Fruit fly (Drosophila melanogaster) whole organism, embryonic: ENCODE data around the gene Ufl1.
A peak's percentile ranks its signal among the peaks of the same experiment; 100 is the strongest.

ENCODE experiments used
- Ada2b ChIP-seq: fragments of 200-800 bp; sonication (Bioruptor generic); IDR thresholded peaks from 2 replicates; pipeline ENCODE4 v1.3.6; 2022; ENCODE audit warnings: missing biosample characterization, missing genetic modification characterization
- Adf1 ChIP-seq: fragments of 200-800 bp; sonication (Bioruptor generic); IDR thresholded peaks from 2 replicates; pipeline ENCODE4 v1.3.6; 2022; ENCODE audit warnings: missing biosample characterization, missing genetic modification characterization
- Atf-2 ChIP-seq: fragments of 200-800 bp; sonication (Bioruptor generic); optimal IDR thresholded peaks from 2 replicates; lab custom pipeline; 2016; ENCODE audit warnings: missing biosample characterization, missing genetic modification characterization
- Blimp-1 ChIP-seq: fragments of 200-800 bp; sonication (Bioruptor generic); optimal IDR thresholded peaks from 3 replicates; lab custom pipeline; 2018; ENCODE audit warnings: missing biosample characterization, missing genetic modification characterization, mild to moderate bottlenecking, moderate library complexity, missing genetic modification reagents
- CG10654 ChIP-seq: fragments of 200-800 bp; sonication (Bioruptor generic); optimal IDR thresholded peaks from 2 replicates; lab custom pipeline; 2016; ENCODE audit warnings: missing biosample characterization, missing genetic modification characterization
- CG10979 ChIP-seq: fragments of 200-800 bp; sonication (Bioruptor generic); optimal IDR thresholded peaks from 2 replicates; lab custom pipeline; 2018; ENCODE audit warnings: missing biosample characterization, mild to moderate bottlenecking, missing genetic modification characterization, moderate library complexity
- CG11696 ChIP-seq: fragments of 200-800 bp; sonication (Bioruptor generic); IDR thresholded peaks from 2 replicates; pipeline ENCODE4 v1.3.6; 2022; ENCODE audit warnings: missing biosample characterization, missing genetic modification characterization
- CG11723 ChIP-seq: fragments of 200-800 bp; sonication (Bioruptor generic); optimal IDR thresholded peaks from 2 replicates; lab custom pipeline; 2017; ENCODE audit warnings: missing biosample characterization, mild to moderate bottlenecking, missing genetic modification characterization
- CG13123 ChIP-seq: fragments of 200-800 bp; sonication (Bioruptor generic); optimal IDR thresholded peaks from 2 replicates; lab custom pipeline; 2016; ENCODE audit warnings: missing biosample characterization, missing genetic modification characterization
- CG13424 ChIP-seq: fragments of 200-800 bp; sonication (Bioruptor generic); optimal IDR thresholded peaks from 2 replicates; lab custom pipeline; 2019; ENCODE audit warnings: missing biosample characterization, mild to moderate bottlenecking, missing genetic modification characterization, moderate library complexity
- CG14667 ChIP-seq: fragments of 200-800 bp; sonication (Bioruptor generic); IDR thresholded peaks from 2 replicates; pipeline ENCODE4 v1.3.6; 2022; ENCODE audit warnings: missing biosample characterization, missing genetic modification characterization
- CG14860 ChIP-seq: fragments of 200-800 bp; sonication (Bioruptor generic); IDR thresholded peaks from 3 replicates; pipeline ENCODE4 v1.3.6; 2022; ENCODE audit warnings: missing biosample characterization, missing genetic modification characterization; ENCODE audit not compliant: partially characterized antibody
- CG15479 ChIP-seq: fragments of 200-800 bp; sonication (Bioruptor generic); optimal IDR thresholded peaks from 3 replicates; lab custom pipeline; 2019; ENCODE audit warnings: missing biosample characterization, mild to moderate bottlenecking, missing genetic modification characterization, moderate library complexity
- CG15514 ChIP-seq: fragments of 200-800 bp; sonication (Bioruptor generic); optimal IDR thresholded peaks from 3 replicates; lab custom pipeline; 2017; ENCODE audit warnings: missing biosample characterization, missing genetic modification characterization, mild to moderate bottlenecking, moderate library complexity, missing genetic modification reagents
- CG1647 ChIP-seq: fragments of 200-800 bp; sonication (Bioruptor generic); optimal IDR thresholded peaks from 3 replicates; lab custom pipeline; 2016; ENCODE audit warnings: missing biosample characterization, missing genetic modification characterization
- CG17829 ChIP-seq: fragments of 200-800 bp; optimal IDR thresholded peaks from 2 replicates; lab custom pipeline; 2019; ENCODE audit warnings: missing biosample characterization, mild to moderate bottlenecking, missing genetic modification characterization, moderate library complexity
- CG2712 ChIP-seq: fragments of 200-800 bp; optimal IDR thresholded peaks from 3 replicates; lab custom pipeline; 2019; ENCODE audit warnings: missing biosample characterization, mild to moderate bottlenecking, missing genetic modification characterization, moderate library complexity
- CG31365 ChIP-seq: fragments of 200-800 bp; sonication (Bioruptor generic); optimal IDR thresholded peaks from 2 replicates; lab custom pipeline; 2018; ENCODE audit warnings: missing biosample characterization, mild to moderate bottlenecking, missing genetic modification characterization
- CG4617 ChIP-seq: fragments of 200-800 bp; sonication (Bioruptor generic); optimal IDR thresholded peaks from 3 replicates; lab custom pipeline; 2016; ENCODE audit warnings: missing biosample characterization, missing genetic modification characterization, borderline replicate concordance
- CG8281 ChIP-seq: fragments of 200-800 bp; sonication (Bioruptor generic); optimal IDR thresholded peaks from 2 replicates; lab custom pipeline; 2018; ENCODE audit warnings: missing biosample characterization, mild to moderate bottlenecking, missing genetic modification characterization, moderate library complexity
- CG9876 ChIP-seq: fragments of 200-800 bp; sonication (Bioruptor generic); optimal IDR thresholded peaks from 2 replicates; lab custom pipeline; 2016; ENCODE audit warnings: missing biosample characterization, missing genetic modification characterization
- CTCF ChIP-seq: fragments of 200-800 bp; sonication (Bioruptor generic); optimal IDR thresholded peaks from 2 replicates; lab custom pipeline; 2017; ENCODE audit warnings: missing biosample characterization, mild to moderate bottlenecking, missing genetic modification characterization, moderate library complexity
- Dip2 ChIP-seq: fragments of 200-800 bp; sonication (Bioruptor generic); IDR thresholded peaks from 2 replicates; pipeline ENCODE4 v1.3.6; 2022; ENCODE audit warnings: missing biosample characterization, missing genetic modification characterization
- E2f1 ChIP-seq: fragments of 200-800 bp; sonication (Bioruptor generic); IDR thresholded peaks from 2 replicates; pipeline ENCODE4 v1.3.6; 2022; ENCODE audit warnings: missing biosample characterization, missing genetic modification characterization
- Hr3 ChIP-seq: fragments of 200-800 bp; sonication (Bioruptor generic); optimal IDR thresholded peaks from 3 replicates; lab custom pipeline; 2016; ENCODE audit warnings: missing biosample characterization, missing genetic modification characterization
- MBD-R2 ChIP-seq: fragments of 200-800 bp; sonication (Bioruptor generic); IDR thresholded peaks from 2 replicates; pipeline ENCODE4 v1.3.6; 2022; ENCODE audit warnings: missing biosample characterization, missing genetic modification characterization
- Mad ChIP-seq: fragments of 200-800 bp; sonication (Bioruptor generic); optimal IDR thresholded peaks from 2 replicates; lab custom pipeline; 2016; ENCODE audit warnings: missing biosample characterization, missing genetic modification characterization
- Nf-YC ChIP-seq: fragments of 200-800 bp; optimal IDR thresholded peaks from 3 replicates; lab custom pipeline; 2019; ENCODE audit warnings: missing biosample characterization, mild to moderate bottlenecking, missing genetic modification characterization, moderate library complexity
- Sin3A ChIP-seq: fragments of >200 bp; optimal IDR thresholded peaks from 2 replicates; lab custom pipeline; 2018
- Six4 ChIP-seq: fragments of 200-800 bp; sonication (Bioruptor generic); optimal IDR thresholded peaks from 2 replicates; lab custom pipeline; 2016; ENCODE audit warnings: missing biosample characterization, missing genetic modification characterization
- Tbp ChIP-seq: fragments of >200 bp; optimal IDR thresholded peaks from 2 replicates; lab custom pipeline; 2018; ENCODE audit warnings: missing biosample characterization, missing genetic modification characterization
- Trl ChIP-seq, 3 experiments: fragments of >200 bp in 2 of 3; fragments of 200-800 bp in 1 of 3; sonication (Bioruptor generic) in 1 of 3; optimal IDR thresholded peaks; 2 replicates in 1 of 3; 3 replicates in 2 of 3; lab custom pipeline; 2016 to 2017; ENCODE audit warnings: missing biosample characterization in 1 of 3, missing genetic modification characterization in 1 of 3
- ase ChIP-seq: fragments of 200-800 bp; sonication (Bioruptor generic); IDR thresholded peaks from 3 replicates; pipeline ENCODE4 v1.3.6; 2022; ENCODE audit warnings: missing biosample characterization, missing genetic modification characterization
- chif ChIP-seq, 2 experiments: fragments of 200-800 bp; sonication (Bioruptor generic); optimal IDR thresholded peaks; 3 replicates each; lab custom pipeline; 2016; ENCODE audit warnings: missing biosample characterization in 2 of 2, missing genetic modification characterization in 2 of 2
- croc ChIP-seq: fragments of 200-800 bp; sonication (Bioruptor generic); conservative IDR thresholded peaks from 3 replicates; pipeline ENCODE4 v1.3.6; 2022; ENCODE audit warnings: missing biosample characterization, missing genetic modification characterization
- dmrt11E ChIP-seq: fragments of 200-800 bp; sonication (Bioruptor generic); optimal IDR thresholded peaks from 3 replicates; lab custom pipeline; 2018; ENCODE audit warnings: missing biosample characterization, mild to moderate bottlenecking, missing genetic modification characterization, moderate library complexity
- dmrt99B ChIP-seq: fragments of 200-800 bp; sonication (Bioruptor generic); optimal IDR thresholded peaks from 2 replicates; lab custom pipeline; 2018; ENCODE audit warnings: missing biosample characterization, mild to moderate bottlenecking, missing genetic modification characterization, moderate library complexity
- dysf ChIP-seq: fragments of 200-800 bp; sonication (Bioruptor generic); IDR thresholded peaks from 3 replicates; pipeline ENCODE4 v1.3.6; 2022; ENCODE audit warnings: missing biosample characterization, missing genetic modification characterization
- ewg ChIP-seq: fragments of 200-800 bp; sonication (Bioruptor generic); optimal IDR thresholded peaks from 3 replicates; lab custom pipeline; 2017; ENCODE audit warnings: mild to moderate bottlenecking, missing biosample characterization, missing genetic modification reagents, missing genetic modification characterization
- fd96Cb ChIP-seq: fragments of 200-800 bp; sonication (Bioruptor generic); optimal IDR thresholded peaks from 2 replicates; lab custom pipeline; 2018; ENCODE audit warnings: missing biosample characterization, mild to moderate bottlenecking, missing genetic modification characterization, moderate library complexity
- gce ChIP-seq: fragments of 200-800 bp; sonication (Bioruptor generic); IDR thresholded peaks from 3 replicates; pipeline ENCODE4 v1.3.6; 2022; ENCODE audit warnings: missing biosample characterization, missing genetic modification characterization
- grn ChIP-seq: fragments of 200-800 bp; sonication (Bioruptor generic); optimal IDR thresholded peaks from 3 replicates; lab custom pipeline; 2017; ENCODE audit warnings: missing biosample characterization, missing genetic modification characterization
- gsb-n ChIP-seq: fragments of 200-800 bp; sonication (Bioruptor generic); optimal IDR thresholded peaks from 3 replicates; lab custom pipeline; 2018; ENCODE audit warnings: missing biosample characterization, mild to moderate bottlenecking, missing genetic modification characterization
- kay ChIP-seq: fragments of 200-800 bp; sonication (Bioruptor generic); optimal IDR thresholded peaks from 2 replicates; lab custom pipeline; 2016; ENCODE audit warnings: missing biosample characterization, missing genetic modification characterization
- maf-S ChIP-seq: fragments of 200-800 bp; sonication (Bioruptor generic); optimal IDR thresholded peaks from 2 replicates; lab custom pipeline; 2016; ENCODE audit warnings: missing biosample characterization, missing genetic modification characterization
- onecut ChIP-seq: fragments of 200-800 bp; sonication (Bioruptor generic); IDR thresholded peaks from 2 replicates; pipeline ENCODE4 v1.3.6; 2022; ENCODE audit warnings: missing biosample characterization, missing genetic modification characterization
- run ChIP-seq: fragments of 200-800 bp; sonication (Bioruptor generic); optimal IDR thresholded peaks from 3 replicates; lab custom pipeline; 2018; ENCODE audit warnings: missing biosample characterization, mild to moderate bottlenecking, missing genetic modification characterization
- stwl ChIP-seq: fragments of 200-800 bp; sonication (Bioruptor generic); optimal IDR thresholded peaks from 3 replicates; lab custom pipeline; 2018; ENCODE audit warnings: missing biosample characterization, mild to moderate bottlenecking, missing genetic modification characterization, moderate library complexity
- tio ChIP-seq: fragments of 200-800 bp; sonication (Bioruptor generic); optimal IDR thresholded peaks from 2 replicates; lab custom pipeline; 2017; ENCODE audit warnings: missing biosample characterization, missing genetic modification characterization, inconsistent platforms
- toy ChIP-seq: fragments of 200-800 bp; sonication (Bioruptor generic); IDR thresholded peaks from 2 replicates; pipeline ENCODE4 v1.3.6; 2022; ENCODE audit warnings: missing biosample characterization, missing genetic modification characterization
- wek ChIP-seq: fragments of 200-800 bp; sonication (Bioruptor generic); optimal IDR thresholded peaks from 3 replicates; lab custom pipeline; 2018; ENCODE audit warnings: missing biosample characterization, mild to moderate bottlenecking, missing genetic modification characterization, moderate library complexity
- wor ChIP-seq: fragments of 200-800 bp; sonication (Bioruptor generic); IDR thresholded peaks from 2 replicates; pipeline ENCODE4 v1.3.6; 2022; ENCODE audit warnings: missing biosample characterization, missing genetic modification characterization
- zfh1 ChIP-seq: fragments of 200-800 bp; sonication (Bioruptor generic); IDR thresholded peaks from 3 replicates; pipeline ENCODE4 v1.3.6; 2022; ENCODE audit warnings: missing biosample characterization, missing genetic modification characterization

The Ufl1 gene

DNA sequence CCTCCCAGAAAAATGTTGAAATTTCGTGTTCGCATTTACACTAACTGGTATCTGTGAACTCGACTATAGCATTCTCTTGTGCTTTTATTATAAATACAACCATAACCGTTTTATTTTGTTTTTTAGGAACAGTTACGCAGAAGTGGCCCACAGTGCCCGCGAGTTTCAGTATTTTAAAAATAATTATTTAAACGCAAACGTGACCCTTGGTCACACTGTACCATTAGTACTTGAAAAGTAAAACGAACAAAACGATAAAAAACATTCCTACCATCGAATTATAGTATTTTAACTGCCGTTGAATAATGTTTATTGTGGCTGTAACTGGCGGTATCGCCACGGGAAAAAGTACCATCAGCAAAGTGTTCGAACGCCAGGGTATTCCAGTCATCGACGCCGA, 7.7 kb upstream of the Ufl1 start, which contains the start of gene Dpck (continued):
- TF ChIP-seq CG17829 (tag; lab: Kevin White, UChicago) (peak; percentile 38), CG11696 (GFP tag; lab: Robert Waterston, UW) (no peak), CG13424 (peak; percentile 30), Six4 (no peak), stwl (tag; lab: Kevin White, UChicago) (peak; percentile 50), ase (no peak), MBD-R2 (peak; percentile 72), dysf (GFP tag; lab: Robert Waterston, UW) (no peak), tio (no peak), gce (GFP tag; lab: Robert Waterston, UW) (no peak), CG8281 (tag; lab: Kevin White, UChicago) (no peak), onecut (0 out of 2 replicates have a peak, but pooled peaks have one; percentile 13), E2f1 (GFP tag; lab: Robert Waterston, UW) (0 out of 2 replicates have a peak, but pooled peaks have one; percentile 10), Trl (optimal IDR thresholded peaks at IDR 0.05; lab: Kevin White, UChicago) (no peak), Trl (GFP tag; optimal IDR thresholded peaks at IDR 0.05; lab: Kevin White, UChicago) (no peak), CG11723 (GFP tag; lab: Kevin White, UChicago) (peak; percentile 86), Mad (peak; percentile 41), CG1647 (GFP tag; lab: Kevin White, UChicago) (no peak), kay (GFP tag; lab: Kevin White, UChicago) (no peak), gsb-n (tag; lab: Kevin White, UChicago) (no peak), CG13123 (no peak), CG15479 (GFP tag; lab: Kevin White, UChicago) (no peak), CG4617 (GFP tag; lab: Kevin White, UChicago) (peak; percentile 64), dmrt11E (tag; lab: Kevin White, UChicago) (no peak), CG9876 (no peak), Tbp (GFP tag; lab: Kevin White, UChicago) (no peak), fd96Cb (no peak), CTCF (GFP tag; lab: Kevin White, UChicago) (peak; percentile 14), CG14667 (no peak), CG15514 (GFP tag; lab: Kevin White, UChicago) (peak; percentile 2), ewg (GFP tag; lab: Kevin White, UChicago) (no peak), Adf1 (GFP tag; lab: Robert Waterston, UW) (no peak), croc (no peak), Ada2b (GFP tag; lab: Robert Waterston, UW) (no peak), dmrt99B (no peak), toy (GFP tag; lab: Robert Waterston, UW) (no peak), run (tag; lab: Kevin White, UChicago) (no peak), chif (GFP tag; optimal IDR thresholded peaks at IDR 0.05; lab: Kevin White, UChicago) (no peak), zfh1 (GFP tag; lab: Robert Waterston, UW) (no peak), CG14860 (no peak), grn (GFP tag; lab: Kevin White, UChicago) (no peak), wor (GFP tag; lab: Robert Waterston, UW) (no peak), wek (GFP tag; lab: Kevin White, UChicago) (no peak), CG10654 (GFP tag; lab: Kevin White, UChicago) (peak; percentile 0), Hr3 (peak; percentile 1), CG31365 (tag; lab: Kevin White, UChicago) (no peak), CG2712 (tag; lab: Kevin White, UChicago) (peak; percentile 29), Blimp-1 (no peak), Atf-2 (GFP tag; lab: Kevin White, UChicago) (peak; percentile 17), CG10979 (tag; lab: Kevin White, UChicago) (peak; percentile 23), Nf-YC (tag; lab: Kevin White, UChicago) (peak; percentile 28), Dip2 (GFP tag; lab: Robert Waterston, UW) (no peak), Sin3A (lab: Kevin White, UChicago) (peak; percentile 8), maf-S (no peak)
